Fruit fly (Drosophila melanogaster) whole organism, larva: Measurements from ENCODE around the gene CYLD.

Experiments used
- noc ChIP-seq: fragments of 200-800 bp; sonication (Bioruptor generic); optimal IDR thresholded peaks from 3 replicates; lab custom pipeline; 2019; ENCODE audit warnings: missing biosample characterization, mild to moderate bottlenecking, missing genetic modification characterization, moderate library complexity

CYLD gene

DNA sequence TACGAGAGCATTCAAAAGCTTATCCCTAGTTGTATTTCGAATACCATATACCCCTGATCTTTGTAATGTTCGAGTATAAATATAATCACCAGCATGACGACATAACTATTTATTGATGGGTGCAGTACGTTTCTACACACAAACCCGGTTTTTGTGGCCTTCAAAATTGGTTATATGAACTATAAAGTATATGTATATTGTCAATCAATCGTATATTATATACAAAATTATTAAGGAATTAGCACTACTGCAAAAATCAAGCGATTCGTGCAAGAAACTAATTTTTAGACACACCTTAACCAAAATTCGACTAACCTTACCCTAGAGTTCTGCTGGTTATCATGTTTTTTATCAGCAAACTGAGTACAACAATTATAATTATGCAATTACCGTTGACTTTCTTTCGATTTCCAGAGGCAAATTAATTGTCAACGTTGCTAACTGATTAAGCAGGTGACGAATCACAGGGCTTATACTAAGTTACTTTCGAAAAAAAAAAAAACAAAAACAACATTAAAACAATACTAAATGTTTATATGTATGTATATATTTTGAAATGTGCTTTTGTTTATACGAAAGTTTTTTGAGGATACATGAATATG lies 20.6 kb upstream of the CYLD start:
- peak; percentile 23 for TF ChIP-seq noc (tag; lab: Kevin White, UChicago)

DNA sequence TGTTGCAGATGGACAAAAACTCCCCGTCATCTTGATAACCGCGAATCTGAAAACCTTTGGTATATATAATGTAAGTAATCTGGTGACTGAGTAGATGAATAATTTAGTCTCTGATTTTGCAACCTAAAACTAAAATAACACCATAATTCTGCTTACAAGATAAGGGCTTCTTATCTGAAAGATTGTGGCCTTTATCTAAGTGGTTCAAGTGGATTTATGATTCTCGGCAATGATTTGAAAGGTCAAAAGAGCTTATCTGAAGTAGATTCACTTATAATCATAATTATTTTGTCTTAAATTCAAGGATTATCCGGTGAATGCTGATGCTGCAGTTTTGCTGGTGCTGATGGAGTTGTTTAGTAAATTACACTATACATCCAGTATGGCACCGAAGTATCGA lies 16.2 kb upstream of the CYLD start:
- TF ChIP-seq noc (tag; lab: Kevin White, UChicago), result no peak

DNA sequence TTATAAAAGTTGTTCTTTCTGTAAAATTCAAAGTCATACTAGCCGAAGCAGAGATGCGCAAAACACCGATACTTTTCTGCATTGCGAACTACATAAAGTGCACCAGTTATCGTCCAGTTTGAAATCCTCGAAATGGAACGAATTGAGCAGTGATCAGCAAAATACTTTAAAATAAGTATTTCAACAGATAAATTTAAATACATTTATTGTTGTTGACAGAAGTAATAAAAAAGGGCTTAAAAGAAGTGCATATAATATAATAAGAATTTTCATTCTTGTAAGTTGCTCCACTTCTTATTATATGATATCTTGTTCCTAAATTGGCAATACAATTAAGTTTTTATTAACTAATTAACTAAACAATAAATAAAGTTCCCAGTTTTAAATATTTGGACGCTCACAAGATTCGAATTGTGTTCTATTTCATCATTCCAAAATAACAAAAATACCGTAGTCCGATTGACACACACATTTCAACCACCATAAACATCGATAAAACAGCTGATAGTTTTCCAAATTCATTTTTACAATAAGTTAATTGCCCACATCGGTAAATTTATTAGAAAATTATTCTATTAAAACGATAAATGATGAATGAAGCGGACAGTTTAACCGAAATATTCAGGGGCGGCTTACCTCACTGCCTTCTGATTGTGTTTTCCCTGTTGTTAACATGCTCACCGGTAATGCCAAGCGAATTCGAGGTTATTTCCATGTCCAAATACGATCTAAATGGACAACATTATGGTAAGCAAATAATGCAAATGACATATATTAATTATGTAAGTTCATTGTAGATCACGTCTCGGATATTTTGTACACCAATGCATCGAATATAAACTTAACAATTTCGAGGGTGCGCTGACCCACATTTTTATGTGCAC lies 14.9 kb upstream of the CYLD start, which contains the start of the genes Usp14 and CG4972:
TSS of gene Usp14 (minus strand) at position 70 of the 884 bp plus-strand sequence.
TSS of gene CG4972 (plus strand) at position 466 of the 884 bp plus-strand sequence.
- no peak for TF ChIP-seq noc (tag; lab: Kevin White, UChicago)

DNA sequence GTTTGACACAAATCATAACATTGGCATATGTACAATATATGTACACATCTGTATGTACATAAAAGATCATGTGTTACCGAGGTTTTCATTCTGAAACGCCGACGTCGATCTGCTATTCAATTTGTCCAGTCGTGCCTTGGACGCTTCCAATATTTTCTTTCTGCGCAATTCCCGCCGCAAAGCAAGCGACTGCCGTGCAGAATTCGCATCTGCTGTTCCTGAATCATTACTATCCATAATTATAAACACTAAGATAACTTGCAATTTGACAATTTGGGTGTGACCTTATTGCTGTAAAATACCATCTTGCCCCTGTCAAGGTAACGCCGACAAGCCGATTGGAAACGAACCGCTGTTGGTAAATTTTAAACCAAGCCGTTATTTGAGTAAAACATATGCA lies 12.2 kb upstream of the CYLD start:
- TF ChIP-seq noc (tag; lab: Kevin White, UChicago), result no peak

DNA sequence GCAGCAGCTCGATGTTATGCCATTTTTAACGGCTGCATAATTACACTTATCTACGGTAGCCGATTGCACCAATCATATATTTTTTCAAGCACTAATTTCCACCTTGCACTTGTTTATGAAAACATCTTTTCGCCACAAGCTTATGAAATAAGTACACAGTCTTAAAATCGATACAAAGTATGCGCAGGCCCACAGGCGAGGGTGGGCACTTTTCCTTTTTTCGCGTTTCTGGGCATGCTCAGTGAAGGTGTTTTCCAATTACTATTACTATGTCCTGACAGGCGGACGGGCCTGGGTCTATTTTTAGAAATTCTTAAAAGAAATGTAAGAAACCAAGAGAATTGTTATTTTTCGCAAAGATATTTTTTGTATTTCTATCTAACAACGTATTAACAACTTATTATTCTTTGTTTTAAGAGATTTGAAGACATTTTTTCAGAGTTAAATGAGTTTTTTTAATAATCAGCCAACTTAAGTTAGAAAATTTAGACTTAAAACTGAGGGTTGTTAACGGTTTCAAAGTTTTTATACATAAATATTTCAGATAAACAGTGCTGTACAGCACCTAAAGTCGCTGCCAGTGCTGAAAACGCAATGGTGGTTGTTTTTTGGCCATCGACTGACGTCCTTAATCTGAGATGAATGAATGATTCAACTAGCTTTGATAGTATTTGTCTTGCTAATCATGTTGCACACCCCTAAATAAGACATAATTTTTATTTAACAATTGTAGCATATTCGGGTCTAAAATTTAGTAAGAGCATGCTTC lies 11.2 kb upstream of the CYLD start, which contains the start of gene Cdk5alpha:
TSS of gene Cdk5alpha (minus strand) at position 343 of the 769 bp plus-strand sequence.
- no peak for TF ChIP-seq noc (tag; lab: Kevin White, UChicago)

DNA sequence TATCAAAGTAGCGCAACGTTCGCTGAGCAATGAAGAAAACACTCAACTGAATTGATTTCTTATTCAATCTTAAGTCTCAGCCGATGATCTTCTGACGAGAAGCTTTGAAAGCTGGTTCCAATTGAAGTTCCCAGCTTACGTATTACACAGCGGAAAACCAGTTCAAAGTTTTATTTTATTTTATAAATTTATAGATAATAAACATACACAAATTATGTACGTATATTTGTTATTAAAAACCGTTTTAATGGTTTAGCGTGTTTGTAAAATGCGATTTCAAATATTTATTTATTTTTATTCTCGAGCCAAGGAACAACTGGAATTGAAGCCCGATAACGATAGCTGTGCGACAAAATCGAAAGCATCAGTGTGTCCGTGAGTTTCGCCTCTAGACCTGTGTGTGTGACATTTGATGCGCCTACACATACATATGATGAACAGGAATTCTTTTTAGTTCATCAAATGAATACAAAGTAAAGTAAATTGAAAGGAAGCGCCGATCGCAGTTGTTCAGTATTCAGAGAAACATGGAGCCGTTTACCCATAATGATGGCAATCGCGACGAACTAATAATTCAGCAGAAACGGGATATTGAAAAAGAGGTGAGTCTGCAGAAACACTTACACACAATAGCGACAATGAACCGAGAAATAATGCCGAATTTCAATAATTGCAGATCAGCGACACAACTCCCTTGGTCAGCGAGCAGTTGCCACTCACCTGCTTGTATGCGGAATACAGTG lies 7.0 kb upstream of the CYLD start, which contains the start of the genes CG5390 and CG4968:
TSS of gene CG5390 (minus strand) at position 77 of the 743 bp plus-strand sequence.
TSS of gene CG4968 (plus strand) at position 405 of the 743 bp plus-strand sequence.
- TF ChIP-seq noc (tag; lab: Kevin White, UChicago), result peak; percentile 59

DNA sequence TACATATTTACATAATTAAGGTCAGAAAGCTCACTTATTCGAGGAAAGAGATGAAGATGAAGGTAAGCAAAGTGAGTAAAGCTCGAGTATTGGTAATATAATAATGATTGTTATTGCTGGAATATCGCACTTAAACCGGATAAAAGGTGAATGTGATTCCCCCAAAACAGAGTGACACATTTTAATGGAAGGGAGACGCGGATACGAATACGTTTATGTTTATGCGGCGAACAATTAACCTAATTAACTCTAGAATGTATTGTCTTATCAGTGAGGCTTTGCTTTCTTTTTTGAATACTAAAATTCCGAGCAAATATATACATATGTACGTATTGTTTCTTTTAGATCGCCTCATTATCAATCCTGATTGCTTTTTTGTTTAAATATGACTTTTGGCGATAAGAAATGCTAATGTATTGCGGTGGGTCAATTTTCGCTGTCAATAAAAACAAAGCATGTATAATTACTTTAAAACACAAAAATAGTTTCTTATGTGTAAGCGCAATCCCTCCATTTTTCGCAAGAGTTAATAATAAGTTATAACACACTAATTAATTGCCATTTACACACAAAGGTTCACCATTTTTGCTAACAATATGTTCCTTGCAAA lies 6.0 kb upstream of the CYLD start:
- peak; percentile 64 for TF ChIP-seq noc (tag; lab: Kevin White, UChicago)

DNA sequence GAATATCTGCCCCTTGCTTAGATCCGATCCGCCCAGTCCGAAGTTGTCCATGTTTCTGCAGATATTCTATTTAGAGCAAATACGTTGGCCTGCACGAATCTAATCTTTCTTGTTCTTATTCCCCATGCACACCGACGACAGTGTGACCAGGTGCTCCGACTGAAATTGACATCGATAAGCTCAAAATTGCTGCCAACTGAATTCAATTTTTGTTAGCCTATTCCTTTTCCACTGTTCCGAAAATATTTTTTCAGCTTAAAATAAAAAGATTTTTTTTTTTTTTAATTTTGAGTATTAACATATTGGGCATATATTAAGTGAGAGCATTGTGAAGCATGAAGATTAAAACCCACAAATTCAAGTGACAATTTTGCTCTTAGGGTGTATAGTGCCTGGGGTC lies 4.1 kb upstream of the CYLD start, which contains the start of gene nmd:
TSS of gene nmd (minus strand) at position 162 of the 400 bp plus-strand sequence.
- no peak for TF ChIP-seq noc (tag; lab: Kevin White, UChicago)

DNA sequence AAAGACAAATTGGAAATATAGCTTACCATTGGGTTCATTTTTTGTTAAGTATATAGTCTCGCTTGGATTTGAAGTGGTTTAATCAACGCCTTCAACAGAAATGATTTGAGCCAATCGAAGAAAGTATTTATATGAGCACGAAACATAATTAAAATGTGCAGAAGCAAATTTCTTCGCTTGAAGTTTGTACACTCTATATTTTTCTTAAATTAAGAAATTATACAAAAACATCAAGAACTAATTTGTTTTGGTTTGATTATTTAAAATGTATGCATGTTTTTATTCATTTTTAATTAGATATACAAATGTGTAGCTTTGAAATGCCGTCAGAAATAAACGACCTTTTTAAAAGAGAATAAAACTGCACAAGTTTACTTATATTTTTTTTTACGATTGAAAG lies 2.3 kb upstream of the CYLD start, which contains the start of gene CG13138:
TSS of gene CG13138 (minus strand) at position 101 of the 400 bp plus-strand sequence.
- TF ChIP-seq noc (tag; lab: Kevin White, UChicago), result no peak

DNA sequence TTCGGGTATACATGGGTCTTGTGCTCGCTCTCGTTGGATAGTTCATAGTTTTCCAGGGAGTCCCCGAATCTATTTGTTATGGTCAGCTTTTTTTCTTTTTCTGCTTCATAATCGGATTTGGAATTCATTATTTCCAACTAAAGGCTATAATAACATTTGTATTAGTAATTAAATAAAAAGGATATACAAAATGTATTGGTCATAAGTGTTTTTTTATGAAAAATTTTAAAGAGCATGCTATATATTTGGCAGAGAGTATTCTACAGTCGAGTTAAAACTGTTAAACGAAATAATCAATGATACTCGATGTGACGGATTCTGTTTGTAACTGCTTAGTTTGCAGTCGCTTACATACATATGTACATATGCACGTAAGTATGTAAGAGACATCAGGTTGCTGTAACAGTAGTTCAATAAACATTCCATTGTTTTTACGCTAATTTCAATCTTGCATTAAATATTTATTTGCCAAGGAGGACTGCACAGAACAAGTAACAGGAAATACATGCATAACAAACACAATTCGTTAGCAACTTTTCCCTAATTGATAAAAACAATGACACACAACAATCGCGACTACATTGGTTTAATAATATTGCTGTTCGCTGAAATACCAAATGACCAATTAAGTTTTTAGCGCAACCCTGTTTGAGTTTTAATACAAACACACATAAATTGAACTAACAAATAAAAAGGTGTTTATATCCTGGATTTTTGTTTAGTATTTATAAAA lies 404 bp downstream of the CYLD start:
- no peak for TF ChIP-seq noc (tag; lab: Kevin White, UChicago)

DNA sequence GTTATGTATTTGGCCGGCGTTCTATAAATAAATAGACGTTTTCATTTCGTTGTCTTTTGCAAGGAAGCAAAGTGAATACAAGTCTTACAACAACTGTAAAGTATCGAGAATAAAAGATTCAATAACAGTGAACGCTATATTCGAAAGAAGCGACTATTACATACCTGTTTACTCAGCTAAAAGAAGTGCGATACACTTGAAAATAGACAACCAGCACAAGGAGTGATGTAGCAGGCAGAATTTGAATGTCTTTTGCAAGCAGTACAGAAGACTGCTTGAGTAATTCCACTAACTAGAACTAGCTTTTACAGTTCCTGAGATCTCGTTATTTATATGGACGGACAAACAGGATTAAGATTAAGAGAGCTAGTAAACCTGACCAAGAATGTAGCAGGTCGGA lies 1.3 kb downstream of the CYLD start:
- TF ChIP-seq noc (tag; lab: Kevin White, UChicago), result no peak

DNA sequence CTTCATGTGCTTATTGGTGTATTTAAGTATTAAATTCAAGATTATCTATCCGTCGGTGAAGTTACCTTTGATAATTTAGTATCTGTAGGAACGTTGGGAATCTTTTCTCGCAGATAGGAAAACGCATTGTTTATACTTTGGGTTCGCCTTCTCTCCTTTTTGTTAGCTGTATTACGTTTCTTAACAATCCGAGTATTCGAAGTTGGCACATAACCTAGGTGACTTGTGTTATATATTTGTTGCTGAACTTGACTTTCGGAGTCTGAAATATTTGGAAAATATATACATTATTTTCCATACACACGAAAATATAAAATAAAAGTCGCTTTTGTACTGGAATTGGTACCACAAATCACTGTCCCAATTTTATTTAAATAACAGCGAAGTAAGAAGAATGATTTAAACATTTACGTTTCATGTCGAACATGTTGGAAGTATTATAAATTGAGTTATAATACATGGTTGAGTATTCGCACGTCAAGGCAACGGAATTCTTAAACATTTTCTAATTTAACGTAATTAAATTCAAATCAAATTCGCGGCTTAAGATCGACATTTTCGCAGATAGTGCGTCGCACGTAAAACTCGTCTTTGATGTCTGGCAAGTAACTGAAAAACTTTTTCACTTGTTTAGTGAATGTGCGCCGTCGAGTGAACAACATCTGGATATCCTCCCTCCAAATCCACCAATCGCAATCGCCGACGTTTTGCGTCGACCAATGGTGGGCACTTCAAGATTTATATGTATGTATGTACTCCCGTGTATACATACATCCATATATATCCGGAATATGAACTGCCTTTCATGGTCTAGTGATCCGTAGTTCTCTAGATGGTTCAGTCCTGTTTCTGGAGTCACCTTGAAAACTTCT lies 4.6 kb downstream of the CYLD start, which contains the start of gene Hand:
TSS of gene Hand (minus strand) at position 588 of the 872 bp plus-strand sequence.
- TF ChIP-seq noc (tag; lab: Kevin White, UChicago), result no peak
